Fruit fly (Drosophila melanogaster) whole organism, embryonic: ENCODE data around the gene CG31817.
A peak's percentile ranks its signal among the peaks of the same experiment; 100 is the strongest.

Source experiments
- CG10321 ChIP-seq: fragments of 200-800 bp; sonication (Bioruptor generic); IDR thresholded peaks from 2 replicates; pipeline ENCODE4 v1.3.6; 2022; ENCODE audit warnings: missing biosample characterization, missing genetic modification characterization
- CG11085 ChIP-seq: fragments of 200-800 bp; sonication (Bioruptor generic); IDR thresholded peaks from 2 replicates; pipeline ENCODE4 v1.3.6; 2022; ENCODE audit warnings: missing biosample characterization, missing genetic modification characterization
- CG11398 ChIP-seq: fragments of 200-800 bp; sonication (Bioruptor generic); optimal IDR thresholded peaks from 2 replicates; lab custom pipeline; 2016; ENCODE audit warnings: missing biosample characterization, missing genetic modification characterization
- CG13296 ChIP-seq: fragments of 200-800 bp; sonication (Bioruptor generic); optimal IDR thresholded peaks from 3 replicates; lab custom pipeline; 2018; ENCODE audit warnings: missing biosample characterization, mild to moderate bottlenecking, missing genetic modification characterization
- CG13775 ChIP-seq: fragments of 200-800 bp; sonication (Bioruptor generic); optimal IDR thresholded peaks from 3 replicates; lab custom pipeline; 2017; ENCODE audit warnings: missing biosample characterization, mild to moderate bottlenecking, missing genetic modification characterization
- CG14710 ChIP-seq: fragments of 200-800 bp; sonication (Bioruptor generic); optimal IDR thresholded peaks from 3 replicates; lab custom pipeline; 2019; ENCODE audit warnings: missing biosample characterization, mild to moderate bottlenecking, missing genetic modification characterization, moderate library complexity
- CG14860 ChIP-seq: fragments of 200-800 bp; sonication (Bioruptor generic); IDR thresholded peaks from 3 replicates; pipeline ENCODE4 v1.3.6; 2022; ENCODE audit warnings: missing biosample characterization, missing genetic modification characterization; ENCODE audit not compliant: partially characterized antibody
- CG14965 ChIP-seq: fragments of 200-800 bp; sonication (Bioruptor generic); optimal IDR thresholded peaks from 2 replicates; lab custom pipeline; 2016; ENCODE audit warnings: missing biosample characterization, missing genetic modification characterization, borderline replicate concordance
- CG16779 ChIP-seq: fragments of 200-800 bp; sonication (Bioruptor generic); IDR thresholded peaks from 2 replicates; pipeline ENCODE4 v1.3.6; 2022; ENCODE audit warnings: missing biosample characterization, missing genetic modification characterization
- CG17186 ChIP-seq: fragments of 200-800 bp; sonication (Bioruptor generic); optimal IDR thresholded peaks from 3 replicates; lab custom pipeline; 2017; ENCODE audit warnings: missing biosample characterization, missing genetic modification reagents, missing genetic modification characterization
- CG17328 ChIP-seq: fragments of 200-800 bp; sonication (Bioruptor generic); IDR thresholded peaks from 2 replicates; pipeline ENCODE4 v1.3.6; 2022; ENCODE audit warnings: missing biosample characterization, missing genetic modification characterization
- CG17385 ChIP-seq: fragments of 200-800 bp; sonication (Bioruptor generic); optimal IDR thresholded peaks from 3 replicates; lab custom pipeline; 2018; ENCODE audit warnings: missing biosample characterization, mild to moderate bottlenecking, missing genetic modification characterization
- CG17568 ChIP-seq: fragments of 200-800 bp; sonication (Bioruptor generic); optimal IDR thresholded peaks from 2 replicates; lab custom pipeline; 2018; ENCODE audit warnings: missing biosample characterization, mild to moderate bottlenecking, missing genetic modification characterization, moderate library complexity
- CG18011 ChIP-seq: fragments of 200-800 bp; sonication (Bioruptor generic); optimal IDR thresholded peaks from 2 replicates; lab custom pipeline; 2017; ENCODE audit warnings: missing biosample characterization, missing genetic modification characterization, mild to moderate bottlenecking, moderate library complexity, missing genotype
- CG18262 ChIP-seq: fragments of 200-800 bp; optimal IDR thresholded peaks from 3 replicates; lab custom pipeline; 2019; ENCODE audit warnings: missing biosample characterization, mild to moderate bottlenecking, missing genetic modification characterization, moderate library complexity
- CG1832 ChIP-seq: fragments of 200-800 bp; sonication (Bioruptor generic); optimal IDR thresholded peaks from 2 replicates; lab custom pipeline; 2017; ENCODE audit warnings: missing biosample characterization, mild to moderate bottlenecking, missing genetic modification characterization, inconsistent platforms
- CG7745 ChIP-seq: fragments of 200-800 bp; sonication (Bioruptor generic); optimal IDR thresholded peaks from 2 replicates; lab custom pipeline; 2018; ENCODE audit warnings: missing biosample characterization, mild to moderate bottlenecking, missing genetic modification characterization, moderate library complexity
- CG8281 ChIP-seq: fragments of 200-800 bp; sonication (Bioruptor generic); optimal IDR thresholded peaks from 2 replicates; lab custom pipeline; 2018; ENCODE audit warnings: missing biosample characterization, mild to moderate bottlenecking, missing genetic modification characterization, moderate library complexity
- CG8388 ChIP-seq: fragments of 200-800 bp; sonication (Bioruptor generic); optimal IDR thresholded peaks from 2 replicates; lab custom pipeline; 2019; ENCODE audit warnings: missing biosample characterization, mild to moderate bottlenecking, missing genetic modification characterization, moderate library complexity
- CoRest ChIP-seq: fragments of 200-800 bp; sonication (Bioruptor generic); optimal IDR thresholded peaks from 3 replicates; lab custom pipeline; 2018; ENCODE audit warnings: missing biosample characterization, mild to moderate bottlenecking, missing genetic modification characterization, moderate library complexity
- D ChIP-seq, 2 experiments: fragments of 200-800 bp in 1 of 2; fragments of >200 bp in 1 of 2; sonication (Bioruptor generic) in 1 of 2; optimal IDR thresholded peaks; 2 replicates in 1 of 2; 3 replicates in 1 of 2; lab custom pipeline; 2017; ENCODE audit warnings: mild to moderate bottlenecking in 1 of 2, missing biosample characterization in 1 of 2, missing genetic modification characterization in 1 of 2, missing genetic modification reagents in 1 of 2
- HLH4C ChIP-seq: fragments of 200-800 bp; sonication (Bioruptor generic); IDR thresholded peaks from 3 replicates; pipeline ENCODE4 v1.3.6; 2022; ENCODE audit warnings: missing biosample characterization, missing genetic modification characterization; ENCODE audit not compliant: partially characterized antibody
- HLH54F ChIP-seq: fragments of 200-800 bp; sonication (Bioruptor generic); optimal IDR thresholded peaks from 3 replicates; lab custom pipeline; 2016; ENCODE audit warnings: missing biosample characterization, missing genetic modification characterization
- HLHmδ ChIP-seq: fragments of 200-800 bp; sonication (Bioruptor generic); optimal IDR thresholded peaks from 2 replicates; lab custom pipeline; 2018; ENCODE audit warnings: missing biosample characterization, mild to moderate bottlenecking, missing genetic modification characterization, moderate library complexity
- HmgZ ChIP-seq: fragments of 200-800 bp; sonication (Bioruptor generic); optimal IDR thresholded peaks from 2 replicates; lab custom pipeline; 2018; ENCODE audit warnings: missing biosample characterization, mild to moderate bottlenecking, missing genetic modification characterization
- Hmr ChIP-seq: fragments of 200-800 bp; sonication (Bioruptor generic); optimal IDR thresholded peaks from 3 replicates; lab custom pipeline; 2017; ENCODE audit warnings: mild to moderate bottlenecking, missing biosample characterization, missing genetic modification reagents, missing genetic modification characterization
- Med ChIP-seq: fragments of 200-800 bp; sonication (Bioruptor generic); peaks from one replicate; lab custom pipeline; 2016; ENCODE audit warnings: missing biosample characterization, missing genetic modification characterization, mild to moderate bottlenecking, inconsistent platforms, moderate library complexity
- Mrtf ChIP-seq: fragments of 200-800 bp; sonication (Bioruptor generic); IDR thresholded peaks from 3 replicates; pipeline ENCODE4 v1.3.6; 2022; ENCODE audit warnings: missing biosample characterization, missing genetic modification characterization
- Poxn ChIP-seq: fragments of 200-800 bp; sonication (Bioruptor generic); IDR thresholded peaks from 2 replicates; pipeline ENCODE4 v1.3.6; 2022; ENCODE audit warnings: missing biosample characterization, missing genetic modification characterization
- Ptx1 ChIP-seq: fragments of 200-800 bp; sonication (Bioruptor generic); IDR thresholded peaks from 2 replicates; pipeline ENCODE4 v1.3.6; 2022; ENCODE audit warnings: missing biosample characterization, missing genetic modification characterization
- Sry-δ ChIP-seq: fragments of 200-800 bp; sonication (Bioruptor generic); optimal IDR thresholded peaks from 2 replicates; lab custom pipeline; 2016; ENCODE audit warnings: missing biosample characterization, missing genetic modification characterization
- amos ChIP-seq: fragments of 200-800 bp; sonication (Bioruptor generic); IDR thresholded peaks from 2 replicates; pipeline ENCODE4 v1.3.6; 2022; ENCODE audit warnings: missing biosample characterization, missing genetic modification characterization; ENCODE audit not compliant: partially characterized antibody
- bab2 ChIP-seq: fragments of 200-800 bp; sonication (Bioruptor generic); optimal IDR thresholded peaks from 2 replicates; lab custom pipeline; 2016; ENCODE audit warnings: missing biosample characterization, missing genetic modification characterization
- dati ChIP-seq: fragments of 200-800 bp; sonication (Bioruptor generic); IDR thresholded peaks from 2 replicates; pipeline ENCODE4 v1.3.6; 2022; ENCODE audit warnings: missing biosample characterization, missing genetic modification characterization
- dmrt99B ChIP-seq: fragments of 200-800 bp; sonication (Bioruptor generic); optimal IDR thresholded peaks from 2 replicates; lab custom pipeline; 2018; ENCODE audit warnings: missing biosample characterization, mild to moderate bottlenecking, missing genetic modification characterization, moderate library complexity
- gce ChIP-seq: fragments of 200-800 bp; sonication (Bioruptor generic); IDR thresholded peaks from 3 replicates; pipeline ENCODE4 v1.3.6; 2022; ENCODE audit warnings: missing biosample characterization, missing genetic modification characterization
- gem ChIP-seq: fragments of 200-800 bp; sonication (Bioruptor generic); optimal IDR thresholded peaks from 2 replicates; lab custom pipeline; 2019; ENCODE audit warnings: missing biosample characterization, mild to moderate bottlenecking, missing genetic modification characterization, moderate library complexity
- h ChIP-seq: fragments of >200 bp; optimal IDR thresholded peaks from 2 replicates; lab custom pipeline; 2017
- nau ChIP-seq: fragments of 200-800 bp; sonication (Bioruptor generic); optimal IDR thresholded peaks from 3 replicates; lab custom pipeline; 2017; ENCODE audit warnings: missing biosample characterization, mild to moderate bottlenecking, missing genetic modification characterization, missing genetic modification reagents
- nerfin-2 ChIP-seq: fragments of 200-800 bp; sonication (Bioruptor generic); IDR thresholded peaks from 2 replicates; pipeline ENCODE4 v1.3.6; 2022; ENCODE audit warnings: missing biosample characterization, missing genetic modification characterization; ENCODE audit not compliant: partially characterized antibody
- nom ChIP-seq: fragments of 200-800 bp; sonication (Bioruptor generic); optimal IDR thresholded peaks from 2 replicates; lab custom pipeline; 2017; ENCODE audit warnings: missing biosample characterization, missing genetic modification characterization, mild to moderate bottlenecking, moderate library complexity, missing genetic modification reagents
- onecut ChIP-seq: fragments of 200-800 bp; sonication (Bioruptor generic); IDR thresholded peaks from 2 replicates; pipeline ENCODE4 v1.3.6; 2022; ENCODE audit warnings: missing biosample characterization, missing genetic modification characterization
- sug ChIP-seq: fragments of 200-800 bp; optimal IDR thresholded peaks from 2 replicates; lab custom pipeline; 2019; ENCODE audit warnings: missing biosample characterization, mild to moderate bottlenecking, missing genetic modification characterization, moderate library complexity
- tll ChIP-seq, 2 experiments: fragments of 200-800 bp in 1 of 2; fragments of >200 bp in 1 of 2; sonication (Bioruptor generic) in 1 of 2; optimal IDR thresholded peaks; 2 replicates each; lab custom pipeline; 2017 to 2019; ENCODE audit warnings: missing biosample characterization in 2 of 2, missing genetic modification characterization in 2 of 2, mild to moderate bottlenecking in 1 of 2, moderate library complexity in 1 of 2
- unc-4 ChIP-seq: fragments of 200-800 bp; sonication (Bioruptor generic); IDR thresholded peaks from 2 replicates; pipeline ENCODE4 v1.3.6; 2022; ENCODE audit warnings: missing biosample characterization, missing genetic modification characterization; ENCODE audit not compliant: partially characterized antibody
- vfl ChIP-seq: fragments of 200-800 bp; sonication (Bioruptor generic); optimal IDR thresholded peaks from 2 replicates; lab custom pipeline; 2016; ENCODE audit warnings: missing biosample characterization, missing genetic modification characterization
- zf30C ChIP-seq: fragments of 200-800 bp; sonication (Bioruptor generic); optimal IDR thresholded peaks from 3 replicates; lab custom pipeline; 2018; ENCODE audit warnings: missing biosample characterization, mild to moderate bottlenecking, missing genetic modification characterization

The CG31817 gene

DNA sequence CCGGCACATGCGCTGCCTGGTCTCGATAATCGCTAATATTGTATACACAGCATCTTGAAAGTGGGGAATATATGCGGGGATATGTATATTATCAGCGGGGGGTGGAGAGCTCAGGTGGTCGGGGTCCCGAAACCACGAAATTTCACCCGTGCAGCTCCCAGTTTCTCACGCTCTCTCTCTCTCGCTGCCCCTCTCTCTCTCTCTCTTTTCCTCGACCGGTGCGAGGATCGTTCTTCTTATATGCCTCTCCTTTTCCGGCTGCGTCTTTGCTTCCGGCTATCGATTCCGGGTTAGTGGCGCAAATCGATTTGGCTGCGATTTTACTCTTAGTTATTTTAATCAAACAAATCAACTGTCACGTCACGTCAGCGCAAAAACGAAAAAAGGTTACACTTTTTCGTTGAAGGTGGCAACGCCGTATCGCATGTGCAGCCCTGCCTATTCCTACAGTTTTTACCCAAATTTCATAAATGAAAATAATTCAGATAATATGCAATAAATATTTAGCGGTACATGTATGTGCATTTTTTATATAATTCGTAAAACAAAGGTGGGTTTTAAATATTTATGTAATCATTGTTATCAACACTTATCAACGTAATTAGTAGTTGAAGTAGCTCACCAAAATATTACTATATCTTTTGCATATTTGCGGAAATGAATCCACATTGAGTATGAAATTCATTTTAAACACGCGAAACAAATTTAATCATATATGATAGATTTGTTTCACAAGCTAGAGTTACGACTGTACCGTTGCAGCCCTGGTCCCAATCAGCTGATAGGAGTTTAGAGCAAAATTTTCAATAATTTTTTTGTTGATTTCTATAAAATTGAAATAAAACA lies 38.0 kb downstream of the CG31817 start, which contains the start of the genes heix and CG17328 (continued):
- peak; percentile 57 for TF ChIP-seq CG1832
- TF ChIP-seq unc-4 (GFP tag; lab: Robert Waterston, UW) = no peak
- TF ChIP-seq Poxn (GFP tag; lab: Robert Waterston, UW) = peak; percentile 39; the same call in 1 of the 2 replicates
- peak; percentile 81 for TF ChIP-seq Ptx1 (GFP tag; lab: Robert Waterston, UW)
- peak; percentile 73 for TF ChIP-seq HLH54F
- no peak for TF ChIP-seq gem (tag; lab: Kevin White, UChicago)
- no peak for TF ChIP-seq CG14860
- no peak for TF ChIP-seq vfl (GFP tag; lab: Kevin White, UChicago)
- peak; percentile 93 for TF ChIP-seq Med (GFP tag; lab: Kevin White, UChicago)
- no peak for TF ChIP-seq zf30C (GFP tag; lab: Kevin White, UChicago)
- TF ChIP-seq CoRest (tag; lab: Kevin White, UChicago) = peak; percentile 85
- TF ChIP-seq CG17328 = peak; percentile 85
- peak; percentile 30 for TF ChIP-seq HmgZ
- TF ChIP-seq nom (GFP tag; lab: Kevin White, UChicago) = peak; percentile 25
- no peak for TF ChIP-seq amos (GFP tag; lab: Robert Waterston, UW)
- no peak for TF ChIP-seq dmrt99B (tag; lab: Kevin White, UChicago)
- peak; percentile 39 for TF ChIP-seq Sry-δ (GFP tag; lab: Kevin White, UChicago)
- TF ChIP-seq CG18011 (GFP tag; lab: Kevin White, UChicago) = peak; percentile 24
- TF ChIP-seq CG13775 (GFP tag; lab: Kevin White, UChicago) = peak; percentile 79
- peak; percentile 66 for TF ChIP-seq sug
- peak; percentile 70 for TF ChIP-seq CG18262 (tag; lab: Kevin White, UChicago)
- no peak for TF ChIP-seq h (lab: Kevin White, UChicago)
- peak; percentile 42 for TF ChIP-seq CG17568 (GFP tag; lab: Kevin White, UChicago)
- no peak for TF ChIP-seq gce (GFP tag; lab: Robert Waterston, UW)
- peak; percentile 43 for TF ChIP-seq CG8388 (GFP tag; lab: Kevin White, UChicago)
- no peak for TF ChIP-seq CG7745
- no peak for TF ChIP-seq nerfin-2
- TF ChIP-seq Mrtf (GFP tag; lab: Robert Waterston, UW) = peak; percentile 53; the same call in 2 of the 3 replicates
- TF ChIP-seq HLHmδ (GFP tag; lab: Kevin White, UChicago) = no peak
- peak; percentile 8; the same call in 1 of the 2 replicates for TF ChIP-seq onecut (GFP tag; lab: Robert Waterston, UW)
- TF ChIP-seq dati (GFP tag; lab: Robert Waterston, UW) = no peak
- peak; percentile 39 for TF ChIP-seq CG8281 (tag; lab: Kevin White, UChicago)
- peak; percentile 73 for TF ChIP-seq CG13296 (GFP tag; lab: Kevin White, UChicago)
- TF ChIP-seq CG14965 (GFP tag; lab: Kevin White, UChicago) = no peak
- no peak for TF ChIP-seq CG10321 (GFP tag; lab: Robert Waterston, UW)
- TF ChIP-seq CG11085 (GFP tag; lab: Robert Waterston, UW) = peak; percentile 54
- no peak for TF ChIP-seq CG11398
- no peak for TF ChIP-seq D (optimal IDR thresholded peaks at IDR 0.05; lab: Kevin White, UChicago)
- TF ChIP-seq D (GFP tag; optimal IDR thresholded peaks at IDR 0.05; lab: Kevin White, UChicago) = peak; percentile 50
- TF ChIP-seq CG17186 (GFP tag; lab: Kevin White, UChicago) = peak; percentile 61
- peak; percentile 94 for TF ChIP-seq CG14710 (tag; lab: Kevin White, UChicago)
- TF ChIP-seq tll (GFP tag; optimal IDR thresholded peaks at IDR 0.05; lab: Kevin White, UChicago) = peak in 1 of 2 experiments; percentile 50
- peak; percentile 52 for TF ChIP-seq bab2 (GFP tag; lab: Kevin White, UChicago)
- peak; percentile 58 for TF ChIP-seq CG17385 (GFP tag; lab: Kevin White, UChicago)
- no peak for TF ChIP-seq nau (GFP tag; lab: Kevin White, UChicago)
- no peak for TF ChIP-seq CG16779
- TF ChIP-seq Hmr (GFP tag; lab: Kevin White, UChicago) = no peak
- TF ChIP-seq HLH4C (GFP tag; lab: Robert Waterston, UW) = no peak
